Worm (Caenorhabditis elegans): ENCODE measurements around the gene F54C9.11.

Gene F54C9.11

ce11 chrII:8546975-8547374 lies 37.9 kb downstream of the F54C9.11 start (continued):
- TF ChIP-seq mxl-1 (tag; optimal IDR thresholded peaks at IDR 0.05) (peak; percentile 97), lag-1 (GFP tag; IDR thresholded peaks at IDR 0.05) (peak; percentile 85; the same call in 1 of the 2 replicates), nfya-2 (GFP tag; IDR thresholded peaks at IDR 0.05) (0 out of 2 replicates have a peak, but pooled peaks have one; percentile 35), ztf-22 (GFP tag; optimal IDR thresholded peaks at IDR 0.05) (peak; percentile 77), F39B2.1 (GFP tag; IDR thresholded peaks at IDR 0.05) (no peak), nhr-80 (tag; optimal IDR thresholded peaks at IDR 0.05) (peak; percentile 64), madf-3 (GFP tag; IDR thresholded peaks at IDR 0.05) (no peak; the same call in 1 of the 2 replicates), Y53F4B.3 (GFP tag; IDR thresholded peaks at IDR 0.05) (no peak), C06A6.2 (GFP tag; conservative IDR thresholded peaks at IDR 0.05) (peak; percentile 65), chd-7 (tag; optimal IDR thresholded peaks at IDR 0.05) (no peak), attf-3 (GFP tag; conservative IDR thresholded peaks at IDR 0.05) (0 out of 2 replicates have a peak, but pooled peaks have one; percentile 13), Y67H2A.10 (GFP tag; conservative IDR thresholded peaks at IDR 0.05) (no peak), ztf-18 (tag; optimal IDR thresholded peaks at IDR 0.05) (peak; percentile 80), dpl-1 (GFP tag; optimal IDR thresholded peaks at IDR 0.05) (peak; percentile 29), hsf-1 (GFP tag; IDR thresholded peaks at IDR 0.05) (peak; percentile 67; the same call in 1 of the 2 replicates), snpc-3.4 (tag; optimal IDR thresholded peaks at IDR 0.05) (peak; percentile 87), F22D6.2 (tag; optimal IDR thresholded peaks at IDR 0.05) (no peak), D2030.7 (GFP tag; IDR thresholded peaks at IDR 0.05) (peak; percentile 42; the same call in 1 of the 2 replicates), die-1 (tag; optimal IDR thresholded peaks at IDR 0.05) (peak; percentile 96), hlh-12 (tag; optimal IDR thresholded peaks at IDR 0.05) (peak; percentile 83), lin-40 (tag; optimal IDR thresholded peaks at IDR 0.05) (no peak), snpc-4 (GFP tag; optimal IDR thresholded peaks at IDR 0.05) (no peak), snpc-4 (tag; optimal IDR thresholded peaks at IDR 0.05) (peak in 1 of 4 experiments; percentile 73), attf-5 (GFP tag; optimal IDR thresholded peaks at IDR 0.05) (no peak), aptf-2 (GFP tag; conservative IDR thresholded peaks at IDR 0.05) (no peak), F37B4.10 (GFP tag; IDR thresholded peaks at IDR 0.05) (0 out of 2 replicates have a peak, but pooled peaks have one; percentile 73), akir-1 (GFP tag; optimal IDR thresholded peaks at IDR 0.05) (no peak), zfh-2 (GFP tag; conservative IDR thresholded peaks at IDR 0.05) (no peak), F23B12.7 (tag; optimal IDR thresholded peaks at IDR 0.05; ENCODE audit: insufficient read depth) (peak; percentile 88), let-526 (GFP tag; IDR thresholded peaks at IDR 0.05) (no peak), ama-1 (optimal IDR thresholded peaks at IDR 0.05) (no peak), ama-1 (GFP tag; optimal IDR thresholded peaks at IDR 0.05) (peak in 1 of 2 experiments; percentile 60), ceh-58 (GFP tag; IDR thresholded peaks at IDR 0.05) (peak; percentile 94; the same call in 1 of the 2 replicates), hmg-1.2 (GFP tag; IDR thresholded peaks at IDR 0.05) (peak; percentile 76; the same call in 1 of the 2 replicates), nhr-179 (tag; optimal IDR thresholded peaks at IDR 0.05) (peak; percentile 77), ceh-40 (GFP tag; IDR thresholded peaks at IDR 0.05) (peak; percentile 92), B0261.1 (tag; optimal IDR thresholded peaks at IDR 0.05) (peak; percentile 90), ztf-28 (GFP tag; IDR thresholded peaks at IDR 0.05) (no peak), nhr-120 (GFP tag; IDR thresholded peaks at IDR 0.05) (0 out of 2 replicates have a peak, but pooled peaks have one; percentile 69), sptf-2 (GFP tag; optimal IDR thresholded peaks at IDR 0.05) (peak; percentile 97), Y95B8A.8 (GFP tag; IDR thresholded peaks at IDR 0.05) (no peak), tlf-1 (GFP tag; optimal IDR thresholded peaks at IDR 0.05) (peak; percentile 79), lin-54 (GFP tag; optimal IDR thresholded peaks at IDR 0.05) (no peak), fkh-3 (tag; optimal IDR thresholded peaks at IDR 0.05) (peak; percentile 94), K12H6.12 (tag; optimal IDR thresholded peaks at IDR 0.05) (peak; percentile 6), mcd-1 (GFP tag; IDR thresholded peaks at IDR 0.05) (peak; percentile 72; the same call in 1 of the 2 replicates), lsl-1 (GFP tag; optimal IDR thresholded peaks at IDR 0.05) (no peak), F49E8.2 (tag; optimal IDR thresholded peaks at IDR 0.05; ENCODE audit: insufficient read depth) (no peak), atf-7 (tag; optimal IDR thresholded peaks at IDR 0.05) (peak; percentile 84)

All from whole organism, young adult.